Worm (Caenorhabditis elegans): ENCODE results near the gene twk-10.

The twk-10 gene

ce11 chrV:6518225-6518396 lies 34.0 kb upstream of the twk-10 start, which contains the start of gene F46E10.3:
F46E10.3 (plus strand) TSS chrV:6518297.
- TF ChIP-seq nhr-77 (tag; optimal IDR thresholded peaks at IDR 0.05) (no peak), elt-3 (tag; optimal IDR thresholded peaks at IDR 0.05) (no peak), aly-2 (tag; optimal IDR thresholded peaks at IDR 0.05) (no peak), lsy-12 (tag; optimal IDR thresholded peaks at IDR 0.05) (no peak), lin-15B (tag; optimal IDR thresholded peaks at IDR 0.05) (no peak), ceh-16 (tag; optimal IDR thresholded peaks at IDR 0.05) (no peak), tbx-2 (tag; optimal IDR thresholded peaks at IDR 0.05) (no peak), nhr-28 (tag; optimal IDR thresholded peaks at IDR 0.05) (no peak), fkh-2 (tag; optimal IDR thresholded peaks at IDR 0.05) (no peak), snpc-4 (tag; optimal IDR thresholded peaks at IDR 0.05) (no peak), nhr-67 (tag; optimal IDR thresholded peaks at IDR 0.05) (no peak)

DNA sequence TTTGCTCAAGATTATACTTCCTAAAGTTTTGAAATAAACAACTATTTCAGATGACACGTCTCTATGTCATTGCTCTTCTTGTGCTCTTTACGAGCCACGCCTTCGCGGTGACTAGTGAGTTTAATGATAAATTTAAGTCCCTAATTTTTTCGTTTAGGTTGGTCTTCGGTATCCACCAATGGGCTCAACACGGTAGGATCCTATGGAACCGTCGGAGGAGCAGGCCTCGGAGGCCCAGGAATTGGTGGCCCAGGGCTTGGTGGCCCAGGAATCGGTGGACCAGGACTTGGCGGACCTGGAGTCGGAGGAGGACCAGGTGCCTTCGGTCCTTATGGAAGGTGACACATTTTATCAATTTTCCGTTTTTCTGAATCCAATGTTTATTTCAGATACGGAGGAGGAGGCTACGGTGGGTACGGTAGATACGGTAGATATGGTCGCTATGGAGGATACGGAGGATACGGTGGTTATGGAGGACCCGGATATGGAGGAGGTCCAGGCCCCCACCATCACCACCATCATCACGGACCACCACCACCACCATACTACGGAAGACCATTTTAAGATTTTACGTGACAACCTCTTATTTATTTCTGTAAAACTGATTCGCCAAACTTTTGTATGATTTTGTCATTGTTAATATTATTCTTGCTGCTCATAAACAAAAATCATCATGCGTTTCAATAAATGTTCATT lies 31.6 kb upstream of the twk-10 start, which contains the start of the genes F46E10.2 and F46E10.18:
TSS of gene F46E10.2 (plus strand) at position 51 of the 696 bp plus-strand sequence.
TSS of gene F46E10.18 (plus strand) at position 646 of the 696 bp plus-strand sequence.
- no peak for TF ChIP-seq mml-1 (tag; optimal IDR thresholded peaks at IDR 0.05)
- no peak for TF ChIP-seq ceh-28 (tag; optimal IDR thresholded peaks at IDR 0.05)
- TF ChIP-seq nhr-67 (tag; optimal IDR thresholded peaks at IDR 0.05): no peak

DNA sequence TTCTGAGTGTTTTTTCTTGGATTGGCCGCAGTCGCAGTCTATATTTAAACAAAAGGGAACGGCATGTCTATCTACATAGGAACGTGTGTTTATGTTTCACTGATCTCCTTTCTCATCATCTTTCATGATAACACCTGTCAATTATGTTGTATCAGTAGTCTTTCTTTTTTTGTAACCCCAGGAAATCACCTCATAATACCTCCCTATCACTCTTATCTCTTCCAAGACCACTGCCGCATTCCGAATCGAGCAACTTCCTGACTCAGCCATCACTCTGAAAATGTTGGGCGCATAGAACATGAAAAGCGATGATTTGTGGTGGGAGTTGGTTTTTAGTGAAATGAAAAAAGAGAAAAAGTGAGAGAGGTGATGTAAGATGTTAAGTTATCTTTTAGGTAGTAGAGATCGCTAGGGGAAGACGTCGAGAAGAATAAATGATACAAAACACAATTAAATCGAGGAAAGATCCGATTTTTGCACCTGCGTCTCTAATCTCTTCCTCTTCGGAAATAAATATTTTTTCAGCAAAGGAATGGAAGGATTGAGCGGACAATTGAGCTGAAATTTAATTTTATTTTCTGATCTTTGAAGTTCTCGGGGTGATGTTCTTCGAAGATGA lies 29.2 kb upstream of the twk-10 start:
- TF ChIP-seq pqm-1 (tag; optimal IDR thresholded peaks at IDR 0.05) (peak; percentile 42), egl-27 (tag; optimal IDR thresholded peaks at IDR 0.05) (no peak), elt-2 (tag; optimal IDR thresholded peaks at IDR 0.05) (peak; percentile 89)

- TF ChIP-seq fkh-10 (GFP tag; optimal IDR thresholded peaks at IDR 0.05): no peak
- no peak for TF ChIP-seq nhr-76 (tag; optimal IDR thresholded peaks at IDR 0.05)
- no peak for TF ChIP-seq fos-1 (tag; optimal IDR thresholded peaks at IDR 0.05)
- no peak for TF ChIP-seq zag-1 (tag; optimal IDR thresholded peaks at IDR 0.05)
- no peak for TF ChIP-seq lsy-12 (tag; optimal IDR thresholded peaks at IDR 0.05)
- peak; percentile 95 for TF ChIP-seq elt-2 (tag; optimal IDR thresholded peaks at IDR 0.05)
- peak; percentile 66 for TF ChIP-seq pqm-1 (tag; optimal IDR thresholded peaks at IDR 0.05)
- no peak for TF ChIP-seq ztf-11 (tag; optimal IDR thresholded peaks at IDR 0.05)
Observed at ce11 chrV:6524757-6525156, 27.4 kb upstream of the twk-10 start, which contains the start of gene acs-1. acs-1 (plus strand) TSS chrV:6524989.

DNA sequence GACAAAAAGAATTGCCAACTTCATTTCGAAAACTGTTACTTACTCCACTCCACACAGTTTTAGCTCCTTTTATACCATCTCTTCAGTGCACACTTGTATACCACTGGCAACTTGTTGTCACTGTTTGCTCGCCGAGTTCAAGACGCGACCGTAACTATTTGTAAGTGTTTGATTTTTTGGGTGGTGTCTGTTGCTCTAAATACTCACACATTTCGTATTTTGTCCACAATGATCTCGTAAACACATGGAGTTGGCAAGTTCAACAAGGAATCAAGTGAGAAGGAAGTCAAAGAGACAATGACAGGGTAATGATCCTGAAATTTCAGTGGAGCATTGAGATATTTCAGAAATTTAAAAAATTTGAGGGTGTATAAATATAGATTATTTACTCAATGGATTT lies 19.1 kb upstream of the twk-10 start, which contains the start of gene hpo-26:
TSS of gene hpo-26 (minus strand) at position 31 of the 400 bp plus-strand sequence.
- peak; percentile 3 for TF ChIP-seq ceh-28 (tag; optimal IDR thresholded peaks at IDR 0.05)
- TF ChIP-seq ZK546.5 (tag; optimal IDR thresholded peaks at IDR 0.05): no peak
- TF ChIP-seq pha-4 (tag; optimal IDR thresholded peaks at IDR 0.05): peak; percentile 90

- TF ChIP-seq elt-3 (tag; optimal IDR thresholded peaks at IDR 0.05) (no peak), nfya-1 (tag; optimal IDR thresholded peaks at IDR 0.05; ENCODE audit: insufficient read depth) (peak; percentile 40), pha-4 (tag; optimal IDR thresholded peaks at IDR 0.05) (peak; percentile 42), nhr-23 (tag; optimal IDR thresholded peaks at IDR 0.05) (peak; percentile 3), pqm-1 (tag; optimal IDR thresholded peaks at IDR 0.05) (no peak), ceh-82 (tag; optimal IDR thresholded peaks at IDR 0.05) (no peak), lin-39 (tag; optimal IDR thresholded peaks at IDR 0.05) (peak; percentile 53), zag-1 (tag; optimal IDR thresholded peaks at IDR 0.05) (no peak), ama-1 (optimal IDR thresholded peaks at IDR 0.05) (peak; percentile 38), hmg-11 (tag; optimal IDR thresholded peaks at IDR 0.05) (peak; percentile 68)
Observed at ce11 chrV:6538323-6538722, 13.8 kb upstream of the twk-10 start.

- no peak for TF ChIP-seq ceh-82 (tag; optimal IDR thresholded peaks at IDR 0.05)
- no peak for TF ChIP-seq nhr-237 (tag; optimal IDR thresholded peaks at IDR 0.05)
- TF ChIP-seq nhr-25 (tag; optimal IDR thresholded peaks at IDR 0.05): peak; percentile 65
- TF ChIP-seq nhr-23 (tag; optimal IDR thresholded peaks at IDR 0.05): peak; percentile 84
- TF ChIP-seq nhr-43 (tag; optimal IDR thresholded peaks at IDR 0.05; ENCODE audit: poor library complexity, severe bottlenecking): peak; percentile 51
- TF ChIP-seq ama-1 (optimal IDR thresholded peaks at IDR 0.05): peak; percentile 14
Observed at ce11 chrV:6541875-6542274, 10.3 kb upstream of the twk-10 start.

Data from whole organism, L3 larva.